Fruit fly (Drosophila melanogaster) whole organism, embryonic: ENCODE data around the gene sinu.

Experiments used
- Bdp1 ChIP-seq: fragments of 200-800 bp; sonication (Bioruptor generic); optimal IDR thresholded peaks from 3 replicates; lab custom pipeline; 2016; ENCODE audit warnings: missing biosample characterization, missing genetic modification characterization
- CG11504 ChIP-seq: fragments of 200-800 bp; sonication (Bioruptor generic); optimal IDR thresholded peaks from 3 replicates; lab custom pipeline; 2019; ENCODE audit warnings: missing biosample characterization, mild to moderate bottlenecking, missing genetic modification characterization, moderate library complexity
- CG13287 ChIP-seq: fragments of 200-800 bp; sonication (Bioruptor generic); IDR thresholded peaks from 2 replicates; pipeline ENCODE4 v1.3.6; 2022; ENCODE audit warnings: missing biosample characterization, missing genetic modification characterization; ENCODE audit not compliant: partially characterized antibody
- CG2199 ChIP-seq: fragments of 200-800 bp; sonication (Bioruptor generic); IDR thresholded peaks from 3 replicates; pipeline ENCODE4 v1.3.6; 2022; ENCODE audit warnings: missing biosample characterization, missing genetic modification characterization
- CG2678 ChIP-seq: fragments of 200-800 bp; sonication (Bioruptor generic); optimal IDR thresholded peaks from 3 replicates; lab custom pipeline; 2019; ENCODE audit warnings: missing biosample characterization, mild to moderate bottlenecking, missing genetic modification characterization, moderate library complexity
- CG31224 ChIP-seq: fragments of 200-800 bp; sonication (Bioruptor generic); IDR thresholded peaks from 2 replicates; pipeline ENCODE4 v1.3.6; 2022; ENCODE audit warnings: missing biosample characterization, missing genetic modification characterization
- CG34376 ChIP-seq: fragments of 200-800 bp; sonication (Bioruptor generic); optimal IDR thresholded peaks from 2 replicates; lab custom pipeline; 2018; ENCODE audit warnings: missing biosample characterization, mild to moderate bottlenecking, missing genetic modification characterization
- CG43689 ChIP-seq: fragments of 200-800 bp; sonication (Bioruptor generic); IDR thresholded peaks from 2 replicates; pipeline ENCODE4 v1.3.6; 2022; ENCODE audit warnings: missing biosample characterization, missing genetic modification characterization
- CG6689 ChIP-seq: fragments of 200-800 bp; sonication (Bioruptor generic); IDR thresholded peaks from 2 replicates; pipeline ENCODE4 v1.3.6; 2022; ENCODE audit warnings: missing biosample characterization, missing genetic modification characterization
- CG7928 ChIP-seq: fragments of 200-800 bp; sonication (Bioruptor generic); optimal IDR thresholded peaks from 2 replicates; lab custom pipeline; 2017; ENCODE audit warnings: missing biosample characterization, mild to moderate bottlenecking, missing genetic modification characterization
- CG9437 ChIP-seq: fragments of 200-800 bp; sonication (Bioruptor generic); optimal IDR thresholded peaks from 2 replicates; lab custom pipeline; 2018; ENCODE audit warnings: missing biosample characterization, mild to moderate bottlenecking, missing genetic modification characterization
- CG9609 ChIP-seq: fragments of 200-800 bp; sonication (Bioruptor generic); optimal IDR thresholded peaks from 3 replicates; lab custom pipeline; 2016; ENCODE audit warnings: missing biosample characterization, missing genetic modification characterization
- CG9817 ChIP-seq: fragments of 200-800 bp; sonication (Bioruptor generic); optimal IDR thresholded peaks from 2 replicates; lab custom pipeline; 2018; ENCODE audit warnings: missing biosample characterization, mild to moderate bottlenecking, missing genetic modification characterization, moderate library complexity
- CrebB ChIP-seq: fragments of 200-800 bp; sonication (Bioruptor generic); optimal IDR thresholded peaks from 3 replicates; lab custom pipeline; 2018; ENCODE audit warnings: missing biosample characterization, mild to moderate bottlenecking, missing genetic modification characterization
- Dip2 ChIP-seq: fragments of 200-800 bp; sonication (Bioruptor generic); IDR thresholded peaks from 2 replicates; pipeline ENCODE4 v1.3.6; 2022; ENCODE audit warnings: missing biosample characterization, missing genetic modification characterization
- Dll ChIP-seq: fragments of 200-800 bp; sonication (Bioruptor generic); IDR thresholded peaks from 4 replicates; pipeline ENCODE4 v1.3.6; 2022; ENCODE audit warnings: missing biosample characterization, missing genetic modification characterization; ENCODE audit not compliant: partially characterized antibody
- Elba2 ChIP-seq: fragments of 200-800 bp; sonication (Bioruptor generic); optimal IDR thresholded peaks from 3 replicates; lab custom pipeline; 2016; ENCODE audit warnings: missing biosample characterization, missing genetic modification characterization
- Gsc ChIP-seq: fragments of 200-800 bp; sonication (Bioruptor generic); IDR thresholded peaks from 2 replicates; pipeline ENCODE4 v1.3.6; 2022; ENCODE audit warnings: missing biosample characterization, missing genetic modification characterization
- Gug ChIP-seq: fragments of 200-800 bp; sonication (Bioruptor generic); IDR thresholded peaks from 4 replicates; pipeline ENCODE4 v1.3.6; 2022; ENCODE audit warnings: missing biosample characterization, missing genetic modification characterization
- H15 ChIP-seq: fragments of 200-800 bp; sonication (Bioruptor generic); IDR thresholded peaks from 3 replicates; pipeline ENCODE4 v1.3.6; 2022; ENCODE audit warnings: missing biosample characterization, missing genetic modification characterization
- Hmr ChIP-seq: fragments of 200-800 bp; sonication (Bioruptor generic); optimal IDR thresholded peaks from 3 replicates; lab custom pipeline; 2017; ENCODE audit warnings: mild to moderate bottlenecking, missing biosample characterization, missing genetic modification reagents, missing genetic modification characterization
- Med ChIP-seq: fragments of 200-800 bp; sonication (Bioruptor generic); peaks from one replicate; lab custom pipeline; 2016; ENCODE audit warnings: missing biosample characterization, missing genetic modification characterization, mild to moderate bottlenecking, inconsistent platforms, moderate library complexity
- Mrtf ChIP-seq: fragments of 200-800 bp; sonication (Bioruptor generic); IDR thresholded peaks from 3 replicates; pipeline ENCODE4 v1.3.6; 2022; ENCODE audit warnings: missing biosample characterization, missing genetic modification characterization
- Poxn ChIP-seq: fragments of 200-800 bp; sonication (Bioruptor generic); IDR thresholded peaks from 2 replicates; pipeline ENCODE4 v1.3.6; 2022; ENCODE audit warnings: missing biosample characterization, missing genetic modification characterization
- Rfx ChIP-seq: fragments of 200-800 bp; sonication (Bioruptor generic); IDR thresholded peaks from 2 replicates; pipeline ENCODE4 v1.3.6; 2022; ENCODE audit warnings: missing biosample characterization, missing genetic modification characterization
- Sin3A ChIP-seq: fragments of >200 bp; optimal IDR thresholded peaks from 2 replicates; lab custom pipeline; 2018
- Six4 ChIP-seq: fragments of 200-800 bp; sonication (Bioruptor generic); optimal IDR thresholded peaks from 2 replicates; lab custom pipeline; 2016; ENCODE audit warnings: missing biosample characterization, missing genetic modification characterization
- Sry-δ ChIP-seq: fragments of 200-800 bp; sonication (Bioruptor generic); optimal IDR thresholded peaks from 2 replicates; lab custom pipeline; 2016; ENCODE audit warnings: missing biosample characterization, missing genetic modification characterization
- Stat92E ChIP-seq, 3 experiments: fragments of >200 bp in 2 of 3; fragments of 200-800 bp in 1 of 3; sonication (Bioruptor generic) in 1 of 3; optimal IDR thresholded peaks; 2 replicates each; lab custom pipeline; 2017 to 2019; ENCODE audit warnings: missing biosample characterization in 3 of 3, missing genetic modification characterization in 3 of 3, mild to moderate bottlenecking in 1 of 3, moderate library complexity in 1 of 3
- al ChIP-seq: fragments of 200-800 bp; sonication (Bioruptor generic); IDR thresholded peaks from 2 replicates; pipeline ENCODE4 v1.3.6; 2022; ENCODE audit warnings: missing biosample characterization, missing genetic modification characterization
- chm ChIP-seq: fragments of 200-800 bp; sonication (Bioruptor generic); IDR thresholded peaks from 2 replicates; pipeline ENCODE4 v1.3.6; 2022; ENCODE audit warnings: missing biosample characterization, missing genetic modification characterization
- dati ChIP-seq: fragments of 200-800 bp; sonication (Bioruptor generic); IDR thresholded peaks from 2 replicates; pipeline ENCODE4 v1.3.6; 2022; ENCODE audit warnings: missing biosample characterization, missing genetic modification characterization
- disco-r ChIP-seq: fragments of 200-800 bp; sonication (Bioruptor generic); optimal IDR thresholded peaks from 2 replicates; lab custom pipeline; 2016; ENCODE audit warnings: missing biosample characterization, missing genetic modification characterization
- fru ChIP-seq: fragments of >200 bp; optimal IDR thresholded peaks from 2 replicates; lab custom pipeline; 2017
- grau ChIP-seq: fragments of 200-800 bp; optimal IDR thresholded peaks from 3 replicates; lab custom pipeline; 2019; ENCODE audit warnings: missing biosample characterization, mild to moderate bottlenecking, missing genetic modification characterization, moderate library complexity
- hth ChIP-seq: fragments of >200 bp; optimal IDR thresholded peaks from 2 replicates; lab custom pipeline; 2017; ENCODE audit warnings: inconsistent platforms
- kah ChIP-seq: fragments of 200-800 bp; sonication (Bioruptor generic); optimal IDR thresholded peaks from 2 replicates; lab custom pipeline; 2018; ENCODE audit warnings: missing biosample characterization, mild to moderate bottlenecking, missing genetic modification characterization
- lola ChIP-seq, 3 experiments: fragments of >200 bp in 2 of 3; fragments of 200-800 bp in 1 of 3; sonication (Bioruptor generic) in 1 of 3; optimal IDR thresholded peaks; 2 replicates each; lab custom pipeline; 2017 to 2019; ENCODE audit warnings: missing biosample characterization in 3 of 3, missing genetic modification characterization in 3 of 3, mild to moderate bottlenecking in 1 of 3, moderate library complexity in 1 of 3
- odd ChIP-seq: fragments of 200-800 bp; sonication (Bioruptor generic); optimal IDR thresholded peaks from 2 replicates; lab custom pipeline; 2017; ENCODE audit warnings: missing biosample characterization, mild to moderate bottlenecking, missing genetic modification characterization
- otp ChIP-seq: fragments of 200-800 bp; sonication (Bioruptor generic); IDR thresholded peaks from 3 replicates; pipeline ENCODE4, ENCODE4 v1.3.6; 2022; ENCODE audit warnings: missing biosample characterization, missing genetic modification characterization
- peb ChIP-seq: fragments of 200-800 bp; sonication (Bioruptor generic); IDR thresholded peaks from 2 replicates; pipeline ENCODE4 v1.3.6; 2022; ENCODE audit warnings: missing biosample characterization, missing genetic modification characterization
- pfk ChIP-seq: fragments of 200-800 bp; sonication (Bioruptor generic); optimal IDR thresholded peaks from 2 replicates; lab custom pipeline; 2018; ENCODE audit warnings: missing biosample characterization, mild to moderate bottlenecking, missing genetic modification characterization, moderate library complexity
- ro ChIP-seq: fragments of 200-800 bp; sonication (Bioruptor generic); IDR thresholded peaks from 2 replicates; pipeline ENCODE4 v1.3.6; 2022; ENCODE audit warnings: missing biosample characterization, missing genetic modification characterization
- schlank ChIP-seq: fragments of 200-800 bp; sonication (Bioruptor generic); optimal IDR thresholded peaks from 2 replicates; lab custom pipeline; 2018; ENCODE audit warnings: missing biosample characterization, mild to moderate bottlenecking, missing genetic modification characterization
- sisA ChIP-seq: fragments of 200-800 bp; sonication (Bioruptor generic); IDR thresholded peaks from 2 replicates; pipeline ENCODE4 v1.3.6; 2022; ENCODE audit warnings: missing biosample characterization, missing genetic modification characterization
- stc ChIP-seq: fragments of 200-800 bp; sonication (Bioruptor generic); IDR thresholded peaks from 2 replicates; pipeline ENCODE4 v1.3.6; 2022; ENCODE audit warnings: missing biosample characterization, missing genetic modification characterization
- stwl ChIP-seq: fragments of 200-800 bp; sonication (Bioruptor generic); optimal IDR thresholded peaks from 3 replicates; lab custom pipeline; 2018; ENCODE audit warnings: missing biosample characterization, mild to moderate bottlenecking, missing genetic modification characterization, moderate library complexity
- sug ChIP-seq: fragments of 200-800 bp; optimal IDR thresholded peaks from 2 replicates; lab custom pipeline; 2019; ENCODE audit warnings: missing biosample characterization, mild to moderate bottlenecking, missing genetic modification characterization, moderate library complexity
- tap ChIP-seq: fragments of 200-800 bp; optimal IDR thresholded peaks from 3 replicates; lab custom pipeline; 2019; ENCODE audit warnings: missing biosample characterization, mild to moderate bottlenecking, missing genetic modification characterization, moderate library complexity
- trh ChIP-seq: fragments of 200-800 bp; sonication (Bioruptor generic); optimal IDR thresholded peaks from 2 replicates; lab custom pipeline; 2016; ENCODE audit warnings: missing biosample characterization, missing genetic modification characterization
- vnd ChIP-seq: fragments of 200-800 bp; sonication (Bioruptor generic); IDR thresholded peaks from 3 replicates; pipeline ENCODE4 v1.3.6; 2022; ENCODE audit warnings: missing biosample characterization, missing genetic modification characterization; ENCODE audit not compliant: partially characterized antibody
- yki ChIP-seq: fragments of >200 bp; optimal IDR thresholded peaks from 3 replicates; lab custom pipeline; 2018

The sinu gene

DNA sequence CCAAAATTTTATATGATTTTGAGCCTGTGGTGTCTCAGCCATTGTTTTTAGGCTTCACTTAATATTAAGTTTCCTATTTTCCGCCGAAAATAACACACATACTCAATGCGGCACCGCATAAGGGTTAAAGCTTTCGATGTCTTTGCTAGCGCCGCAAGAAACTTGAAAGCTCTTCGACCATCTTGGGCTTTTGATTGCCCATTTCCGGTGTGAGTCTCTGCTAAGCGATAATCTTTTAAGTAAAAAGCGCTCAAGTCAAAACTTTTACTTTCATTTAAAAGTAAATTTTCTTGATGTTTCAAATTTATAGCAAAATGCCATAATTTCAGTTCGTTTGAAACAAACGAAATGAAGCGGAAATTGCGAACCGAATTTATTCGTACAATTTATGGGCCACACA is 49.4 kb downstream of the sinu start (continued):
- peak; percentile 67 for TF ChIP-seq CG7928 (GFP tag; lab: Kevin White, UChicago)
- no peak for TF ChIP-seq Sin3A
- TF ChIP-seq odd (GFP tag; lab: Kevin White, UChicago) = peak; percentile 93
- TF ChIP-seq Stat92E (GFP tag; optimal IDR thresholded peaks at IDR 0.05; lab: Kevin White, UChicago) = no peak
- TF ChIP-seq CG6689 (GFP tag; lab: Robert Waterston, UW) = peak; percentile 68
- peak; percentile 90 for TF ChIP-seq CrebB (tag; lab: Kevin White, UChicago)
- peak; percentile 90 for TF ChIP-seq pfk
- TF ChIP-seq yki (lab: Kevin White, UChicago) = no peak
- TF ChIP-seq schlank (tag; lab: Kevin White, UChicago) = peak; percentile 88
- TF ChIP-seq hth (lab: Kevin White, UChicago) = no peak
- TF ChIP-seq CG43689 (GFP tag; lab: Robert Waterston, UW) = peak; percentile 47; the same call in 1 of the 2 replicates
- peak; percentile 94 for TF ChIP-seq CG34376 (GFP tag; lab: Kevin White, UChicago)
- no peak for TF ChIP-seq Elba2
- TF ChIP-seq sisA (GFP tag; lab: Robert Waterston, UW) = no peak
- TF ChIP-seq CG31224 (GFP tag; lab: Robert Waterston, UW) = peak; percentile 74
- TF ChIP-seq CG13287 (GFP tag; lab: Robert Waterston, UW) = peak; percentile 78
- TF ChIP-seq H15 (GFP tag; lab: Robert Waterston, UW) = peak; percentile 89
- peak; percentile 76 for TF ChIP-seq stwl (tag; lab: Kevin White, UChicago)
- TF ChIP-seq dati (GFP tag; lab: Robert Waterston, UW) = peak; percentile 54; the same call in 1 of the 2 replicates
- TF ChIP-seq kah (GFP tag; lab: Kevin White, UChicago) = peak; percentile 21
- peak; percentile 87 for TF ChIP-seq CG9817
- no peak; the same call in 1 of the 2 replicates for TF ChIP-seq stc (GFP tag; lab: Robert Waterston, UW)
- peak; percentile 93 for TF ChIP-seq otp
- peak; percentile 81 for TF ChIP-seq trh (GFP tag; lab: Kevin White, UChicago)
- peak; percentile 81 for TF ChIP-seq CG11504 (tag; lab: Kevin White, UChicago)
- TF ChIP-seq lola (GFP tag; optimal IDR thresholded peaks at IDR 0.05; lab: Kevin White, UChicago) = peak in 1 of 3 experiments; percentile 45
- TF ChIP-seq Gsc (GFP tag; lab: Robert Waterston, UW) = no peak
- TF ChIP-seq Sry-δ (GFP tag; lab: Kevin White, UChicago) = peak; percentile 56
- peak; percentile 81 for TF ChIP-seq grau (tag; lab: Kevin White, UChicago)
- peak; percentile 88 for TF ChIP-seq sug (tag; lab: Kevin White, UChicago)
- TF ChIP-seq peb = peak; percentile 38; the same call in 1 of the 2 replicates
- TF ChIP-seq CG2678 (tag; lab: Kevin White, UChicago) = peak; percentile 75
- peak; percentile 66 for TF ChIP-seq CG9437 (GFP tag; lab: Kevin White, UChicago)
- TF ChIP-seq vnd (GFP tag; lab: Robert Waterston, UW) = no peak
- peak; percentile 81 for TF ChIP-seq CG9609 (GFP tag; lab: Kevin White, UChicago)
- TF ChIP-seq Rfx = peak; percentile 93
- TF ChIP-seq Poxn (GFP tag; lab: Robert Waterston, UW) = 0 out of 2 replicates have a peak, but pooled peaks have one; percentile 30
- peak; percentile 27; the same call in 1 of the 2 replicates for TF ChIP-seq ro
- no peak for TF ChIP-seq Dll (GFP tag; lab: Robert Waterston, UW)
- TF ChIP-seq Gug (GFP tag; lab: Robert Waterston, UW) = no peak
- no peak for TF ChIP-seq fru (lab: Kevin White, UChicago)
- peak; percentile 82 for TF ChIP-seq Bdp1
- TF ChIP-seq CG2199 = no peak
- TF ChIP-seq Six4 (GFP tag; lab: Kevin White, UChicago) = peak; percentile 76
- TF ChIP-seq Dip2 (GFP tag; lab: Robert Waterston, UW) = no peak
- TF ChIP-seq disco-r (GFP tag; lab: Kevin White, UChicago) = peak; percentile 91
- TF ChIP-seq Mrtf (GFP tag; lab: Robert Waterston, UW) = peak; percentile 60; the same call in 2 of the 3 replicates
- peak; percentile 42 for TF ChIP-seq tap
- TF ChIP-seq al (GFP tag; lab: Robert Waterston, UW) = peak; percentile 79
- TF ChIP-seq Med (GFP tag; lab: Kevin White, UChicago) = peak; percentile 100
- TF ChIP-seq chm (GFP tag; lab: Robert Waterston, UW) = peak; percentile 87
- peak; percentile 97 for TF ChIP-seq Hmr (GFP tag; lab: Kevin White, UChicago)
